Fruit fly (Drosophila melanogaster) S2 (cell line): ENCODE results near the gene Plzf.

ENCODE experiments used
- CG8478 ChIP-seq: fragments of >200 bp; optimal IDR thresholded peaks from 2 replicates; lab custom pipeline; 2018
- CTCF ChIP-seq, 2 experiments: fragments of >200 bp; optimal IDR thresholded peaks; 2 replicates each; lab custom pipeline; 2018

dm6 chr2L:12049133-12049532 lies 415 bp upstream of the Plzf start, which contains the start of gene PLCXD:
- TF ChIP-seq CG8478 (lab: Kevin White, UChicago) (no peak), CTCF (optimal IDR thresholded peaks at IDR 0.05; lab: Kevin White, UChicago) (no peak)
